Fruit fly (Drosophila melanogaster) whole organism, embryonic: ENCODE results near the gene CG14252.

ENCODE experiments used
- Abd-B ChIP-seq: fragments of 200-800 bp; sonication (Bioruptor generic); optimal IDR thresholded peaks from 2 replicates; lab custom pipeline; 2018; ENCODE audit warnings: missing biosample characterization, mild to moderate bottlenecking, missing genetic modification characterization, moderate library complexity
- Awh ChIP-seq: fragments of 200-800 bp; sonication (Bioruptor generic); IDR thresholded peaks from 2 replicates; pipeline ENCODE4, ENCODE4 v1.3.6; 2022; ENCODE audit warnings: missing biosample characterization, missing genetic modification characterization
- Bdp1 ChIP-seq: fragments of 200-800 bp; sonication (Bioruptor generic); optimal IDR thresholded peaks from 3 replicates; lab custom pipeline; 2016; ENCODE audit warnings: missing biosample characterization, missing genetic modification characterization
- CG10147 ChIP-seq: fragments of 200-800 bp; sonication (Bioruptor generic); optimal IDR thresholded peaks from 2 replicates; lab custom pipeline; 2019; ENCODE audit warnings: missing biosample characterization, mild to moderate bottlenecking, missing genetic modification characterization, moderate library complexity
- CG10543 ChIP-seq: fragments of 200-800 bp; sonication (Bioruptor generic); optimal IDR thresholded peaks from 3 replicates; lab custom pipeline; 2017; ENCODE audit warnings: missing biosample characterization, mild to moderate bottlenecking, missing genetic modification characterization, moderate library complexity
- CG12104 ChIP-seq: fragments of 200-800 bp; sonication (Bioruptor generic); optimal IDR thresholded peaks from 3 replicates; lab custom pipeline; 2016; ENCODE audit warnings: missing biosample characterization, missing genetic modification characterization
- CG12942 ChIP-seq: fragments of 200-800 bp; sonication (Bioruptor generic); optimal IDR thresholded peaks from 3 replicates; lab custom pipeline; 2016; ENCODE audit warnings: missing biosample characterization, missing genetic modification characterization
- CG13296 ChIP-seq: fragments of 200-800 bp; sonication (Bioruptor generic); optimal IDR thresholded peaks from 3 replicates; lab custom pipeline; 2018; ENCODE audit warnings: missing biosample characterization, mild to moderate bottlenecking, missing genetic modification characterization
- CG13894 ChIP-seq: fragments of 200-800 bp; sonication (Bioruptor generic); optimal IDR thresholded peaks from 3 replicates; lab custom pipeline; 2018; ENCODE audit warnings: missing biosample characterization, mild to moderate bottlenecking, missing genetic modification characterization, moderate library complexity
- CG14860 ChIP-seq: fragments of 200-800 bp; sonication (Bioruptor generic); IDR thresholded peaks from 3 replicates; pipeline ENCODE4 v1.3.6; 2022; ENCODE audit warnings: missing biosample characterization, missing genetic modification characterization; ENCODE audit not compliant: partially characterized antibody
- CG15269 ChIP-seq: fragments of 200-800 bp; sonication (Bioruptor generic); optimal IDR thresholded peaks from 2 replicates; lab custom pipeline; 2018; ENCODE audit warnings: missing biosample characterization, mild to moderate bottlenecking, missing genetic modification characterization, moderate library complexity
- CG1602 ChIP-seq: fragments of 200-800 bp; sonication (Bioruptor generic); optimal IDR thresholded peaks from 3 replicates; lab custom pipeline; 2016; ENCODE audit warnings: missing biosample characterization, missing genetic modification characterization
- CG16815 ChIP-seq: fragments of 200-800 bp; sonication (Bioruptor generic); optimal IDR thresholded peaks from 3 replicates; lab custom pipeline; 2017; ENCODE audit warnings: missing biosample characterization, mild to moderate bottlenecking, missing genetic modification characterization
- CG18764 ChIP-seq: fragments of 200-800 bp; sonication (Bioruptor generic); optimal IDR thresholded peaks from 3 replicates; lab custom pipeline; 2016; ENCODE audit warnings: missing biosample characterization, missing genetic modification characterization
- CG32532 ChIP-seq: fragments of 200-800 bp; sonication (Bioruptor generic); IDR thresholded peaks from 2 replicates; pipeline ENCODE4 v1.3.6; 2022; ENCODE audit warnings: missing biosample characterization, missing genetic modification characterization
- CG3838 ChIP-seq: fragments of 200-800 bp; sonication (Bioruptor generic); optimal IDR thresholded peaks from 3 replicates; lab custom pipeline; 2016; ENCODE audit warnings: missing biosample characterization, missing genetic modification characterization
- CG6175 ChIP-seq: fragments of 200-800 bp; sonication (Bioruptor generic); IDR thresholded peaks from 3 replicates; pipeline ENCODE4 v1.3.6; 2022; ENCODE audit warnings: missing biosample characterization, missing genetic modification characterization
- CG7839 ChIP-seq: fragments of 200-800 bp; sonication (Bioruptor generic); optimal IDR thresholded peaks from 3 replicates; lab custom pipeline; 2018; ENCODE audit warnings: missing biosample characterization, mild to moderate bottlenecking, missing genetic modification characterization, moderate library complexity
- CG7963 ChIP-seq: fragments of 200-800 bp; sonication (Bioruptor generic); IDR thresholded peaks from 3 replicates; pipeline ENCODE4 v1.3.6; 2022; ENCODE audit warnings: missing biosample characterization, missing genetic modification characterization; ENCODE audit not compliant: partially characterized antibody
- CG8281 ChIP-seq: fragments of 200-800 bp; sonication (Bioruptor generic); optimal IDR thresholded peaks from 2 replicates; lab custom pipeline; 2018; ENCODE audit warnings: missing biosample characterization, mild to moderate bottlenecking, missing genetic modification characterization, moderate library complexity
- CG8290 ChIP-seq, 3 experiments: fragments of 200-800 bp; sonication (Bioruptor generic); optimal IDR thresholded peaks; 2 replicates each; lab custom pipeline; 2016 to 2019; ENCODE audit warnings: missing biosample characterization in 3 of 3, missing genetic modification characterization in 3 of 3, mild to moderate bottlenecking in 2 of 3, moderate library complexity in 1 of 3
- CG8478 ChIP-seq: fragments of >200 bp; optimal IDR thresholded peaks from 2 replicates; lab custom pipeline; 2018
- Eip74EF ChIP-seq, 2 experiments: fragments of 200-800 bp in 1 of 2; fragments of >200 bp in 1 of 2; sonication (Bioruptor generic) in 1 of 2; optimal IDR thresholded peaks; 2 replicates each; lab custom pipeline; 2017 to 2019; ENCODE audit warnings: missing biosample characterization in 2 of 2, missing genetic modification characterization in 2 of 2, mild to moderate bottlenecking in 1 of 2, moderate library complexity in 1 of 2
- Fer3 ChIP-seq: fragments of 200-800 bp; sonication (Bioruptor generic); optimal IDR thresholded peaks from 2 replicates; lab custom pipeline; 2018; ENCODE audit warnings: missing biosample characterization, mild to moderate bottlenecking, missing genetic modification characterization, moderate library complexity
- HmgD ChIP-seq: fragments of 200-800 bp; sonication (Bioruptor generic); optimal IDR thresholded peaks from 3 replicates; lab custom pipeline; 2016; ENCODE audit warnings: missing biosample characterization, missing genetic modification characterization
- Hr51 ChIP-seq, 2 experiments: fragments of 200-800 bp; sonication (Bioruptor generic); optimal IDR thresholded peaks; 2 replicates in 1 of 2; 3 replicates in 1 of 2; lab custom pipeline; 2016 to 2018; ENCODE audit warnings: missing biosample characterization in 2 of 2, missing genetic modification characterization in 2 of 2, mild to moderate bottlenecking in 1 of 2, moderate library complexity in 1 of 2
- Jarid2 ChIP-seq: fragments of 200-800 bp; sonication (Bioruptor generic); optimal IDR thresholded peaks from 3 replicates; lab custom pipeline; 2017; ENCODE audit warnings: mild to moderate bottlenecking, missing biosample characterization, missing genetic modification reagents, missing genetic modification characterization
- MTF-1 ChIP-seq: fragments of 200-800 bp; sonication (Bioruptor generic); optimal IDR thresholded peaks from 2 replicates; lab custom pipeline; 2018; ENCODE audit warnings: missing biosample characterization, mild to moderate bottlenecking, missing genetic modification characterization, borderline replicate concordance
- Meics ChIP-seq: fragments of 200-800 bp; sonication (Bioruptor generic); optimal IDR thresholded peaks from 2 replicates; lab custom pipeline; 2017; ENCODE audit warnings: missing biosample characterization, mild to moderate bottlenecking, missing genetic modification characterization
- Neu2 ChIP-seq: fragments of 200-800 bp; sonication (Bioruptor generic); optimal IDR thresholded peaks from 3 replicates; lab custom pipeline; 2016; ENCODE audit warnings: missing biosample characterization, missing genetic modification characterization, borderline replicate concordance
- Nf-YB ChIP-seq: fragments of 200-800 bp; sonication (Bioruptor generic); optimal IDR thresholded peaks from 3 replicates; lab custom pipeline; 2019; ENCODE audit warnings: missing biosample characterization, mild to moderate bottlenecking, missing genetic modification characterization, moderate library complexity
- Pdp1 ChIP-seq, 2 experiments: fragments of 200-800 bp; sonication (Bioruptor generic); optimal IDR thresholded peaks; 3 replicates each; lab custom pipeline; 2016; ENCODE audit warnings: missing biosample characterization in 2 of 2, missing genetic modification characterization in 2 of 2, mild to moderate bottlenecking in 1 of 2, moderate library complexity in 1 of 2
- Sox100B ChIP-seq: fragments of 200-800 bp; sonication (Bioruptor generic); optimal IDR thresholded peaks from 3 replicates; lab custom pipeline; 2018; ENCODE audit warnings: missing biosample characterization, mild to moderate bottlenecking, missing genetic modification characterization
- ara ChIP-seq: fragments of 200-800 bp; sonication (Bioruptor generic); IDR thresholded peaks from 2 replicates; pipeline ENCODE4 v1.3.6; 2022; ENCODE audit warnings: missing biosample characterization, missing genetic modification characterization
- btn ChIP-seq: fragments of 200-800 bp; sonication (Bioruptor generic); optimal IDR thresholded peaks from 2 replicates; lab custom pipeline; 2016; ENCODE audit warnings: missing biosample characterization, missing genetic modification characterization
- cas ChIP-seq: fragments of 200-800 bp; sonication (Bioruptor generic); IDR thresholded peaks from 2 replicates; pipeline ENCODE4 v1.3.6; 2022; ENCODE audit warnings: missing biosample characterization, missing genetic modification characterization
- cato ChIP-seq: fragments of 200-800 bp; sonication (Bioruptor generic); optimal IDR thresholded peaks from 2 replicates; lab custom pipeline; 2016; ENCODE audit warnings: missing biosample characterization, missing genetic modification characterization, borderline replicate concordance
- dysf ChIP-seq: fragments of 200-800 bp; sonication (Bioruptor generic); IDR thresholded peaks from 3 replicates; pipeline ENCODE4 v1.3.6; 2022; ENCODE audit warnings: missing biosample characterization, missing genetic modification characterization
- fd64A ChIP-seq: fragments of 200-800 bp; sonication (Bioruptor generic); optimal IDR thresholded peaks from 3 replicates; lab custom pipeline; 2018; ENCODE audit warnings: missing biosample characterization, mild to moderate bottlenecking, missing genetic modification characterization
- gsb-n ChIP-seq: fragments of 200-800 bp; sonication (Bioruptor generic); optimal IDR thresholded peaks from 3 replicates; lab custom pipeline; 2018; ENCODE audit warnings: missing biosample characterization, mild to moderate bottlenecking, missing genetic modification characterization
- her ChIP-seq: fragments of 200-800 bp; sonication (Bioruptor generic); optimal IDR thresholded peaks from 2 replicates; lab custom pipeline; 2016; ENCODE audit warnings: missing biosample characterization, missing genetic modification characterization
- nerfin-1 ChIP-seq: fragments of 200-800 bp; sonication (Bioruptor generic); optimal IDR thresholded peaks from 3 replicates; lab custom pipeline; 2019; ENCODE audit warnings: missing biosample characterization, mild to moderate bottlenecking, missing genetic modification characterization, moderate library complexity
- onecut ChIP-seq: fragments of 200-800 bp; sonication (Bioruptor generic); IDR thresholded peaks from 2 replicates; pipeline ENCODE4 v1.3.6; 2022; ENCODE audit warnings: missing biosample characterization, missing genetic modification characterization
- pho ChIP-seq: fragments of 200-800 bp; sonication (Bioruptor generic); optimal IDR thresholded peaks from 2 replicates; lab custom pipeline; 2016; ENCODE audit warnings: missing biosample characterization, missing genetic modification characterization
- sens ChIP-seq: fragments of 200-800 bp; sonication (Bioruptor generic); peaks from one replicate; lab custom pipeline; 2016; ENCODE audit warnings: missing biosample characterization, missing genetic modification characterization
- trem ChIP-seq: fragments of 200-800 bp; optimal IDR thresholded peaks from 3 replicates; lab custom pipeline; 2019; ENCODE audit warnings: missing biosample characterization, mild to moderate bottlenecking, missing genetic modification characterization, moderate library complexity
- wek ChIP-seq: fragments of 200-800 bp; sonication (Bioruptor generic); optimal IDR thresholded peaks from 3 replicates; lab custom pipeline; 2018; ENCODE audit warnings: missing biosample characterization, mild to moderate bottlenecking, missing genetic modification characterization, moderate library complexity
- zen ChIP-seq: fragments of 200-800 bp; sonication (Bioruptor generic); optimal IDR thresholded peaks from 3 replicates; lab custom pipeline; 2018; ENCODE audit warnings: missing biosample characterization, mild to moderate bottlenecking, missing genetic modification characterization, moderate library complexity
- zfh1 ChIP-seq: fragments of 200-800 bp; sonication (Bioruptor generic); IDR thresholded peaks from 3 replicates; pipeline ENCODE4 v1.3.6; 2022; ENCODE audit warnings: missing biosample characterization, missing genetic modification characterization

CG14252 gene

dm6 chr3R:26963747-26964174 lies 18.4 kb downstream of the CG14252 start (continued):
- TF ChIP-seq CG15269 (tag; lab: Kevin White, UChicago) (peak; percentile 34), pho (peak; percentile 18), HmgD (no peak), zfh1 (GFP tag; lab: Robert Waterston, UW) (peak; percentile 59; the same call in 1 of the 3 replicates), wek (no peak), CG8281 (no peak), Sox100B (GFP tag; lab: Kevin White, UChicago) (peak; percentile 76), cato (GFP tag; lab: Kevin White, UChicago) (no peak), fd64A (GFP tag; lab: Kevin White, UChicago) (peak; percentile 70), Abd-B (GFP tag; lab: Kevin White, UChicago) (peak; percentile 79), CG10543 (GFP tag; lab: Kevin White, UChicago) (peak; percentile 48), zen (tag; lab: Kevin White, UChicago) (peak; percentile 87), CG12942 (no peak), Eip74EF (GFP tag; optimal IDR thresholded peaks at IDR 0.05; lab: Kevin White, UChicago) (peak in 1 of 2 experiments; percentile 68), Hr51 (GFP tag; optimal IDR thresholded peaks at IDR 0.05; lab: Kevin White, UChicago) (peak in 1 of 2 experiments; percentile 59), Pdp1 (GFP tag; optimal IDR thresholded peaks at IDR 0.05; lab: Kevin White, UChicago) (peak; percentile 41 to 82), nerfin-1 (tag; lab: Kevin White, UChicago) (peak; percentile 67), Fer3 (peak; percentile 83), CG8478 (lab: Kevin White, UChicago) (no peak), Nf-YB (GFP tag; lab: Kevin White, UChicago) (no peak), CG10147 (GFP tag; lab: Kevin White, UChicago) (peak; percentile 67), Meics (peak; percentile 31), ara (GFP tag; lab: Robert Waterston, UW) (no peak), cas (GFP tag; lab: Robert Waterston, UW) (no peak), her (GFP tag; lab: Kevin White, UChicago) (peak; percentile 35), btn (GFP tag; lab: Kevin White, UChicago) (peak; percentile 56), CG7839 (tag; lab: Kevin White, UChicago) (peak; percentile 81), CG14860 (GFP tag; lab: Robert Waterston, UW) (0 out of 3 replicates have a peak, but pooled peaks have one; percentile 0), sens (GFP tag; lab: Kevin White, UChicago) (peak; percentile 78), CG13894 (peak; percentile 19), trem (tag; lab: Kevin White, UChicago) (peak; percentile 72), MTF-1 (peak; percentile 75), CG32532 (GFP tag; lab: Robert Waterston, UW) (peak; percentile 75), Bdp1 (GFP tag; lab: Kevin White, UChicago) (no peak), CG8290 (GFP tag; optimal IDR thresholded peaks at IDR 0.05; lab: Kevin White, UChicago) (peak; percentile 36), CG8290 (tag; optimal IDR thresholded peaks at IDR 0.05; lab: Kevin White, UChicago) (peak in 1 of 2 experiments; percentile 23), CG7963 (GFP tag; lab: Robert Waterston, UW) (no peak), CG3838 (GFP tag; lab: Kevin White, UChicago) (no peak), CG12104 (GFP tag; lab: Kevin White, UChicago) (peak; percentile 79), CG6175 (GFP tag; lab: Robert Waterston, UW) (no peak), onecut (peak; percentile 53), Neu2 (GFP tag; lab: Kevin White, UChicago) (peak; percentile 53), gsb-n (tag; lab: Kevin White, UChicago) (no peak), dysf (peak; percentile 74), Awh (GFP tag; lab: Robert Waterston, UW) (no peak), Jarid2 (GFP tag; lab: Kevin White, UChicago) (peak; percentile 16), CG1602 (GFP tag; lab: Kevin White, UChicago) (peak; percentile 20), CG16815 (peak; percentile 24), CG13296 (GFP tag; lab: Kevin White, UChicago) (peak; percentile 74), CG18764 (GFP tag; lab: Kevin White, UChicago) (peak; percentile 74)
